Fruit fly (Drosophila melanogaster) whole organism, embryonic: ENCODE data around the gene CkIIbeta.
A peak's percentile ranks its signal among the peaks of the same experiment; 100 is the strongest.

Experiments
- ATbp ChIP-seq: fragments of 200-800 bp; sonication (Bioruptor generic); optimal IDR thresholded peaks from 2 replicates; lab custom pipeline; 2017; ENCODE audit warnings: missing biosample characterization, mild to moderate bottlenecking, missing genetic modification characterization, missing genetic modification reagents
- B-H2 ChIP-seq: fragments of 200-800 bp; sonication (Bioruptor generic); optimal IDR thresholded peaks from 2 replicates; lab custom pipeline; 2018; ENCODE audit warnings: missing biosample characterization, mild to moderate bottlenecking, missing genetic modification characterization
- Bdp1 ChIP-seq: fragments of 200-800 bp; sonication (Bioruptor generic); optimal IDR thresholded peaks from 3 replicates; lab custom pipeline; 2016; ENCODE audit warnings: missing biosample characterization, missing genetic modification characterization
- BtbVII ChIP-seq: fragments of 200-800 bp; sonication (Bioruptor generic); optimal IDR thresholded peaks from 3 replicates; lab custom pipeline; 2017; ENCODE audit warnings: missing biosample characterization, mild to moderate bottlenecking, missing genetic modification characterization
- CG12769 ChIP-seq: fragments of 200-800 bp; sonication (Bioruptor generic); optimal IDR thresholded peaks from 2 replicates; lab custom pipeline; 2019; ENCODE audit warnings: missing biosample characterization, mild to moderate bottlenecking, missing genetic modification characterization, moderate library complexity
- CG13296 ChIP-seq: fragments of 200-800 bp; sonication (Bioruptor generic); optimal IDR thresholded peaks from 3 replicates; lab custom pipeline; 2018; ENCODE audit warnings: missing biosample characterization, mild to moderate bottlenecking, missing genetic modification characterization
- CG1529 ChIP-seq: fragments of 200-800 bp; sonication (Bioruptor generic); optimal IDR thresholded peaks from 3 replicates; lab custom pipeline; 2018; ENCODE audit warnings: missing biosample characterization, missing genetic modification characterization
- CG15514 ChIP-seq: fragments of 200-800 bp; sonication (Bioruptor generic); optimal IDR thresholded peaks from 3 replicates; lab custom pipeline; 2017; ENCODE audit warnings: missing biosample characterization, missing genetic modification characterization, mild to moderate bottlenecking, moderate library complexity, missing genetic modification reagents
- CG17186 ChIP-seq: fragments of 200-800 bp; sonication (Bioruptor generic); optimal IDR thresholded peaks from 3 replicates; lab custom pipeline; 2017; ENCODE audit warnings: missing biosample characterization, missing genetic modification reagents, missing genetic modification characterization
- CG17361 ChIP-seq: fragments of 200-800 bp; sonication (Bioruptor generic); IDR thresholded peaks from 3 replicates; pipeline ENCODE4 v1.3.6; 2022; ENCODE audit warnings: missing biosample characterization, missing genetic modification characterization
- CG17385 ChIP-seq: fragments of 200-800 bp; sonication (Bioruptor generic); optimal IDR thresholded peaks from 3 replicates; lab custom pipeline; 2018; ENCODE audit warnings: missing biosample characterization, mild to moderate bottlenecking, missing genetic modification characterization
- CG1832 ChIP-seq: fragments of 200-800 bp; sonication (Bioruptor generic); optimal IDR thresholded peaks from 2 replicates; lab custom pipeline; 2017; ENCODE audit warnings: missing biosample characterization, mild to moderate bottlenecking, missing genetic modification characterization, inconsistent platforms
- CG18599 ChIP-seq: fragments of 200-800 bp; sonication (Bioruptor generic); optimal IDR thresholded peaks from 3 replicates; lab custom pipeline; 2017; ENCODE audit warnings: missing biosample characterization, missing genetic modification characterization, mild to moderate bottlenecking, moderate library complexity, missing genetic modification reagents
- CG2199 ChIP-seq: fragments of 200-800 bp; sonication (Bioruptor generic); IDR thresholded peaks from 3 replicates; pipeline ENCODE4 v1.3.6; 2022; ENCODE audit warnings: missing biosample characterization, missing genetic modification characterization
- CG32532 ChIP-seq: fragments of 200-800 bp; sonication (Bioruptor generic); IDR thresholded peaks from 2 replicates; pipeline ENCODE4 v1.3.6; 2022; ENCODE audit warnings: missing biosample characterization, missing genetic modification characterization
- CG3281 ChIP-seq: fragments of 200-800 bp; sonication (Bioruptor generic); optimal IDR thresholded peaks from 3 replicates; lab custom pipeline; 2017; ENCODE audit warnings: missing biosample characterization, mild to moderate bottlenecking, missing genetic modification characterization
- CG4328 ChIP-seq: fragments of 200-800 bp; sonication (Bioruptor generic); optimal IDR thresholded peaks from 3 replicates; lab custom pipeline; 2017; ENCODE audit warnings: missing biosample characterization, missing genetic modification reagents, missing genetic modification characterization
- CG6654 ChIP-seq: fragments of 200-800 bp; sonication (Bioruptor generic); optimal IDR thresholded peaks from 2 replicates; lab custom pipeline; 2017; ENCODE audit warnings: missing biosample characterization, mild to moderate bottlenecking, missing genetic modification characterization
- CG6765 ChIP-seq: fragments of 200-800 bp; sonication (Bioruptor generic); optimal IDR thresholded peaks from 3 replicates; lab custom pipeline; 2017; ENCODE audit warnings: missing biosample characterization, mild to moderate bottlenecking, missing genetic modification characterization
- CG6791 ChIP-seq: fragments of 200-800 bp; sonication (Bioruptor generic); IDR thresholded peaks from 3 replicates; pipeline ENCODE4 v1.3.6; 2022; ENCODE audit warnings: missing biosample characterization, missing genetic modification characterization; ENCODE audit not compliant: partially characterized antibody
- CG6854 ChIP-seq: fragments of 200-800 bp; sonication (Bioruptor generic); optimal IDR thresholded peaks from 3 replicates; lab custom pipeline; 2017; ENCODE audit warnings: missing biosample characterization, mild to moderate bottlenecking, missing genetic modification characterization
- CG9797 ChIP-seq: fragments of 200-800 bp; sonication (Bioruptor generic); optimal IDR thresholded peaks from 3 replicates; lab custom pipeline; 2018; ENCODE audit warnings: missing biosample characterization, mild to moderate bottlenecking, missing genetic modification characterization
- Dp ChIP-seq: fragments of 200-800 bp; sonication (Bioruptor generic); optimal IDR thresholded peaks from 2 replicates; lab custom pipeline; 2018; ENCODE audit warnings: missing biosample characterization, mild to moderate bottlenecking, missing genetic modification characterization, moderate library complexity
- Fer1 ChIP-seq: fragments of 200-800 bp; sonication (Bioruptor generic); optimal IDR thresholded peaks from 2 replicates; lab custom pipeline; 2017; ENCODE audit warnings: missing biosample characterization, mild to moderate bottlenecking, missing genetic modification characterization
- Hmr ChIP-seq: fragments of 200-800 bp; sonication (Bioruptor generic); optimal IDR thresholded peaks from 3 replicates; lab custom pipeline; 2017; ENCODE audit warnings: mild to moderate bottlenecking, missing biosample characterization, missing genetic modification reagents, missing genetic modification characterization
- Hr78 ChIP-seq, 2 experiments: fragments of 200-800 bp in 1 of 2; fragments of >200 bp in 1 of 2; sonication (Bioruptor generic) in 1 of 2; optimal IDR thresholded peaks; 2 replicates each; lab custom pipeline; 2017 to 2019; ENCODE audit warnings: missing biosample characterization in 2 of 2, missing genetic modification characterization in 2 of 2, mild to moderate bottlenecking in 1 of 2, moderate library complexity in 1 of 2
- NC2α ChIP-seq: fragments of 200-800 bp; sonication (Bioruptor generic); optimal IDR thresholded peaks from 2 replicates; lab custom pipeline; 2016; ENCODE audit warnings: missing biosample characterization, missing genetic modification characterization
- Nf-YA ChIP-seq: fragments of 200-800 bp; sonication (Bioruptor generic); IDR thresholded peaks from 2 replicates; pipeline ENCODE4 v1.3.6; 2022; ENCODE audit warnings: missing biosample characterization, missing genetic modification characterization
- Pdp1 ChIP-seq, 2 experiments: fragments of 200-800 bp; sonication (Bioruptor generic); optimal IDR thresholded peaks; 3 replicates each; lab custom pipeline; 2016; ENCODE audit warnings: missing biosample characterization in 2 of 2, missing genetic modification characterization in 2 of 2, mild to moderate bottlenecking in 1 of 2, moderate library complexity in 1 of 2
- Usf ChIP-seq: fragments of 200-800 bp; sonication (Bioruptor generic); optimal IDR thresholded peaks from 2 replicates; lab custom pipeline; 2017; ENCODE audit warnings: missing genotype, missing biosample characterization, missing genetic modification characterization
- crc ChIP-seq: fragments of 200-800 bp; sonication (Bioruptor generic); optimal IDR thresholded peaks from 2 replicates; lab custom pipeline; 2016; ENCODE audit warnings: missing biosample characterization, missing genetic modification characterization
- dan ChIP-seq: fragments of 200-800 bp; sonication (Bioruptor generic); IDR thresholded peaks from 2 replicates; pipeline ENCODE4 v1.3.6; 2022; ENCODE audit warnings: missing biosample characterization, missing genetic modification characterization
- dmrt99B ChIP-seq: fragments of 200-800 bp; sonication (Bioruptor generic); optimal IDR thresholded peaks from 2 replicates; lab custom pipeline; 2018; ENCODE audit warnings: missing biosample characterization, mild to moderate bottlenecking, missing genetic modification characterization, moderate library complexity
- eyg ChIP-seq: fragments of 200-800 bp; sonication (Bioruptor generic); optimal IDR thresholded peaks from 3 replicates; lab custom pipeline; 2016; ENCODE audit warnings: missing biosample characterization, missing genetic modification characterization
- ftz-f1 ChIP-seq: fragments of 200-800 bp; sonication (Bioruptor generic); optimal IDR thresholded peaks from 2 replicates; lab custom pipeline; 2016; ENCODE audit warnings: missing biosample characterization, missing genetic modification characterization
- gcm ChIP-seq: fragments of 200-800 bp; sonication (Bioruptor generic); optimal IDR thresholded peaks from 2 replicates; lab custom pipeline; 2019; ENCODE audit warnings: missing biosample characterization, mild to moderate bottlenecking, missing genetic modification characterization, moderate library complexity
- grau ChIP-seq: fragments of 200-800 bp; optimal IDR thresholded peaks from 3 replicates; lab custom pipeline; 2019; ENCODE audit warnings: missing biosample characterization, mild to moderate bottlenecking, missing genetic modification characterization, moderate library complexity
- lab ChIP-seq: fragments of 200-800 bp; sonication (Bioruptor generic); optimal IDR thresholded peaks from 3 replicates; lab custom pipeline; 2017; ENCODE audit warnings: missing biosample characterization, missing genetic modification characterization, mild to moderate bottlenecking, moderate library complexity, missing genetic modification reagents
- lilli ChIP-seq: fragments of 200-800 bp; sonication (Bioruptor generic); optimal IDR thresholded peaks from 3 replicates; lab custom pipeline; 2016; ENCODE audit warnings: missing biosample characterization, missing genetic modification characterization
- pfk ChIP-seq: fragments of 200-800 bp; sonication (Bioruptor generic); optimal IDR thresholded peaks from 2 replicates; lab custom pipeline; 2018; ENCODE audit warnings: missing biosample characterization, mild to moderate bottlenecking, missing genetic modification characterization, moderate library complexity
- sens ChIP-seq: fragments of 200-800 bp; sonication (Bioruptor generic); peaks from one replicate; lab custom pipeline; 2016; ENCODE audit warnings: missing biosample characterization, missing genetic modification characterization
- so ChIP-seq: fragments of 200-800 bp; sonication (Bioruptor generic); IDR thresholded peaks from 3 replicates; pipeline ENCODE4 v1.3.6; 2022; ENCODE audit warnings: missing biosample characterization, missing genetic modification characterization
- trh ChIP-seq: fragments of 200-800 bp; sonication (Bioruptor generic); optimal IDR thresholded peaks from 2 replicates; lab custom pipeline; 2016; ENCODE audit warnings: missing biosample characterization, missing genetic modification characterization

Gene CkIIbeta

DNA sequence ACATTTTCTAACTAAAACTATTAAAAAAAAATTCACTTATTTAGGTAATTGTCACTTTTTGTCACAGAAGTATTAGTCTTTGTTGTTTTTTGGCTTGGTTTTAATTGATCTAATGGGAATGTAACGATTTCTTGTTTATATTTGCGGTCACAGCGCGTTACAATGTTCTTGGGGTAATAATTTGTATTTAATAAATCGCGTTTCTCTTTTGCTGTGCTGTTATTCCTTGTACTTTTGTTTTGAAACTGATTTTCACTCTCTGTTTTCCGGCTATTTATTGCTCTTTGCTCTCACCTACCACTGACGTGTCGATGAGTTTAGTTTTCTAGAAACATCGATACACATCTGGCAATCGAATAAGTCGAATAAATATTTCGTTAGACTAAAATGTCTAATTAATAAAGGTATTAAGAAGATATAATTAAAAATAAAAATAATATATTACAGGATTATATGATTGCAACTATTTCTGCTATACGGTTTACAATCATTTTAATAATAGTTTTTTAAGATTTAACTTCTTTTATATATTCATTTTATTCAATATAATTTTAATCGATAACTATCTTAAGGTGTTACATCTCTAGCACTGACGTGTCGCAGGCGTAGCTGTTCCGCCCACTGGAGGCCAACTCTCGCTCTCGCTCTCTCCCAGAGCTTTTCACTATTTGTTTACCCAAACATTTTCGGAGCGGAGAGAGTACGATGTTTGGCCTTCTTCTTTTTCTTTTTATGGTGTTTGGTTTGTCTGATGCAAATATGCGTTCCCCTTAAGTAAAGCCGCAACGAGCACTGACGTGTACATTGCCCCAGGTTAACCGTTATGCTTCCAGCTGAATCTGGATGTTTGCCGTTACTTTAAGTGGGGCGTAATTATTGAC is 14.8 kb downstream of the CkIIbeta start, which contains the start of gene Hsc70-3 (continued):
- TF ChIP-seq CG17361, result peak; percentile 61
- TF ChIP-seq ftz-f1, result peak; percentile 47
- peak; percentile 0 for TF ChIP-seq Dp
- TF ChIP-seq CG1529 (GFP tag; lab: Kevin White, UChicago), result peak; percentile 61
- TF ChIP-seq CG6791 (GFP tag; lab: Robert Waterston, UW), result 0 out of 3 replicates have a peak, but pooled peaks have one; percentile 49
- TF ChIP-seq CG17385 (GFP tag; lab: Kevin White, UChicago), result peak; percentile 81
- peak; percentile 64; the same call in 1 of the 3 replicates for TF ChIP-seq CG2199

DNA sequence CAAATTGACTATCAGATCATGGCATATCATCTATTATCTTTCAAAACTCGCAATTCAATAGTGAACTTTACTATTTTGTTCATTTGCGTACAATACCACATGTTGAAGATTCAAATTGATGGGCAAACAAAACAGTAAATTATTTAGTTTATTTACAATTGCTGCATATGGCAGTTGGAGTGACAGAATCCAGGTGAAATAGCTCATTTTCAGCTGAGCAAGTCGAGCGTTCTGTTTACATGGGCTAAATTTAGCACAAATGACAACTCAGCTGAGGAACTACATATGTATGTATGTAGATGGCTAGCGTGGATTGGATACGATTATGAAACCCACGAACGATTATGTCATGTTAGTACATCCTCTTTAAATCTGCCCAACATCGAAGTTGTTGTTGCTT is 20.5 kb downstream of the CkIIbeta start:
- TF ChIP-seq Fer1 (GFP tag; lab: Kevin White, UChicago), result peak; percentile 55
- no peak for TF ChIP-seq CG9797 (GFP tag; lab: Kevin White, UChicago)
- peak; percentile 9 for TF ChIP-seq CG15514 (GFP tag; lab: Kevin White, UChicago)
- TF ChIP-seq dmrt99B (tag; lab: Kevin White, UChicago), result no peak
- no peak for TF ChIP-seq Nf-YA (GFP tag; lab: Robert Waterston, UW)
- peak in 1 of 2 experiments; percentile 25 for TF ChIP-seq Pdp1 (GFP tag; optimal IDR thresholded peaks at IDR 0.05; lab: Kevin White, UChicago)
- TF ChIP-seq lilli (GFP tag; lab: Kevin White, UChicago), result no peak
- peak; percentile 25 for TF ChIP-seq ATbp
- no peak for TF ChIP-seq dan (GFP tag; lab: Robert Waterston, UW)
- no peak for TF ChIP-seq CG6654 (GFP tag; lab: Kevin White, UChicago)
- TF ChIP-seq B-H2 (GFP tag; lab: Kevin White, UChicago), result no peak
- no peak for TF ChIP-seq eyg (GFP tag; lab: Kevin White, UChicago)
- no peak for TF ChIP-seq gcm
- no peak for TF ChIP-seq Usf
- peak; percentile 24 for TF ChIP-seq CG12769 (tag; lab: Kevin White, UChicago)
- peak; percentile 43 for TF ChIP-seq BtbVII
- TF ChIP-seq sens (GFP tag; lab: Kevin White, UChicago), result peak; percentile 12
- TF ChIP-seq CG4328 (GFP tag; lab: Kevin White, UChicago), result peak; percentile 11
- TF ChIP-seq CG1832 (GFP tag; lab: Kevin White, UChicago), result no peak
- peak; percentile 30 for TF ChIP-seq CG3281 (GFP tag; lab: Kevin White, UChicago)
- no peak for TF ChIP-seq grau (tag; lab: Kevin White, UChicago)
- no peak for TF ChIP-seq NC2α (GFP tag; lab: Kevin White, UChicago)
- no peak for TF ChIP-seq CG17186 (GFP tag; lab: Kevin White, UChicago)
- peak; percentile 5 for TF ChIP-seq pfk
- peak; percentile 21 for TF ChIP-seq CG6854 (GFP tag; lab: Kevin White, UChicago)
- peak; percentile 33 for TF ChIP-seq CG6765
- peak; percentile 21 for TF ChIP-seq Hmr (GFP tag; lab: Kevin White, UChicago)
- peak; percentile 0 for TF ChIP-seq CG13296 (GFP tag; lab: Kevin White, UChicago)
- no peak for TF ChIP-seq CG32532
- no peak for TF ChIP-seq so
- peak; percentile 52 for TF ChIP-seq lab (GFP tag; lab: Kevin White, UChicago)
- no peak for TF ChIP-seq trh (GFP tag; lab: Kevin White, UChicago)
- no peak for TF ChIP-seq Bdp1
- TF ChIP-seq Hr78 (GFP tag; optimal IDR thresholded peaks at IDR 0.05; lab: Kevin White, UChicago), result no peak
- TF ChIP-seq CG18599 (GFP tag; lab: Kevin White, UChicago), result peak; percentile 52
- no peak for TF ChIP-seq crc (GFP tag; lab: Kevin White, UChicago)
